Fruit fly (Drosophila melanogaster) whole organism, embryonic: ENCODE data around the gene CG14400.

ENCODE experiments used
- Aef1 ChIP-seq: fragments of 200-800 bp; sonication (Bioruptor generic); IDR thresholded peaks from 3 replicates; pipeline ENCODE4 v1.3.6; 2022; ENCODE audit warnings: missing biosample characterization, missing genetic modification characterization
- CG1024 ChIP-seq: fragments of 200-800 bp; sonication (Bioruptor generic); IDR thresholded peaks from 2 replicates; pipeline ENCODE4 v1.3.6; 2022; ENCODE audit warnings: missing biosample characterization, missing genetic modification characterization
- CG10654 ChIP-seq: fragments of 200-800 bp; sonication (Bioruptor generic); optimal IDR thresholded peaks from 2 replicates; lab custom pipeline; 2016; ENCODE audit warnings: missing biosample characterization, missing genetic modification characterization
- CG11504 ChIP-seq: fragments of 200-800 bp; sonication (Bioruptor generic); optimal IDR thresholded peaks from 3 replicates; lab custom pipeline; 2019; ENCODE audit warnings: missing biosample characterization, mild to moderate bottlenecking, missing genetic modification characterization, moderate library complexity
- CG11696 ChIP-seq: fragments of 200-800 bp; sonication (Bioruptor generic); IDR thresholded peaks from 2 replicates; pipeline ENCODE4 v1.3.6; 2022; ENCODE audit warnings: missing biosample characterization, missing genetic modification characterization
- CG12659 ChIP-seq: fragments of 200-800 bp; sonication (Bioruptor generic); optimal IDR thresholded peaks from 3 replicates; lab custom pipeline; 2017; ENCODE audit warnings: mild to moderate bottlenecking, missing biosample characterization, missing genetic modification reagents, missing genetic modification characterization
- CG15011 ChIP-seq: fragments of 200-800 bp; sonication (Bioruptor generic); optimal IDR thresholded peaks from 3 replicates; lab custom pipeline; 2018; ENCODE audit warnings: missing biosample characterization, mild to moderate bottlenecking, missing genetic modification characterization
- CG17186 ChIP-seq: fragments of 200-800 bp; sonication (Bioruptor generic); optimal IDR thresholded peaks from 3 replicates; lab custom pipeline; 2017; ENCODE audit warnings: missing biosample characterization, missing genetic modification reagents, missing genetic modification characterization
- CG32767 ChIP-seq: fragments of 200-800 bp; sonication (Bioruptor generic); IDR thresholded peaks from 2 replicates; pipeline ENCODE4 v1.3.6; 2022; ENCODE audit warnings: missing biosample characterization, missing genetic modification characterization
- CG34376 ChIP-seq: fragments of 200-800 bp; sonication (Bioruptor generic); optimal IDR thresholded peaks from 2 replicates; lab custom pipeline; 2018; ENCODE audit warnings: missing biosample characterization, mild to moderate bottlenecking, missing genetic modification characterization
- CG4424 ChIP-seq: fragments of 200-800 bp; sonication (Bioruptor generic); optimal IDR thresholded peaks from 3 replicates; lab custom pipeline; 2016; ENCODE audit warnings: missing biosample characterization, missing genetic modification characterization
- CG4707 ChIP-seq: fragments of 200-800 bp; sonication (Bioruptor generic); optimal IDR thresholded peaks from 2 replicates; lab custom pipeline; 2018; ENCODE audit warnings: missing biosample characterization, mild to moderate bottlenecking, missing genetic modification characterization, moderate library complexity
- CG5953 ChIP-seq: fragments of 200-800 bp; sonication (Bioruptor generic); IDR thresholded peaks from 2 replicates; pipeline ENCODE4 v1.3.6; 2022; ENCODE audit warnings: missing biosample characterization, missing genetic modification characterization
- CG6254 ChIP-seq: fragments of 200-800 bp; sonication (Bioruptor generic); optimal IDR thresholded peaks from 3 replicates; lab custom pipeline; 2017; ENCODE audit warnings: mild to moderate bottlenecking, missing biosample characterization, missing genetic modification reagents, missing genetic modification characterization
- CG6813 ChIP-seq: fragments of 200-800 bp; sonication (Bioruptor generic); optimal IDR thresholded peaks from 2 replicates; lab custom pipeline; 2017; ENCODE audit warnings: missing biosample characterization, missing genetic modification characterization, mild to moderate bottlenecking, moderate library complexity, missing genetic modification reagents
- CG8281 ChIP-seq: fragments of 200-800 bp; sonication (Bioruptor generic); optimal IDR thresholded peaks from 2 replicates; lab custom pipeline; 2018; ENCODE audit warnings: missing biosample characterization, mild to moderate bottlenecking, missing genetic modification characterization, moderate library complexity
- CkIIα-i1 ChIP-seq: fragments of 200-800 bp; sonication (Bioruptor generic); IDR thresholded peaks from 2 replicates; pipeline ENCODE4 v1.3.6; 2022; ENCODE audit warnings: missing biosample characterization, missing genetic modification characterization
- D19B ChIP-seq: fragments of 200-800 bp; sonication (Bioruptor generic); optimal IDR thresholded peaks from 2 replicates; lab custom pipeline; 2017; ENCODE audit warnings: missing biosample characterization, mild to moderate bottlenecking, missing genetic modification characterization
- Dek ChIP-seq: fragments of 200-800 bp; sonication (Bioruptor generic); optimal IDR thresholded peaks from 3 replicates; lab custom pipeline; 2019; ENCODE audit warnings: missing biosample characterization, mild to moderate bottlenecking, missing genetic modification characterization, moderate library complexity
- Dfd ChIP-seq, 2 experiments: fragments of >200 bp; optimal IDR thresholded peaks; 2 replicates each; lab custom pipeline; 2017; ENCODE audit warnings: missing biosample characterization in 2 of 2, missing genetic modification characterization in 2 of 2
- Doc2 ChIP-seq: fragments of 200-800 bp; sonication (Bioruptor generic); IDR thresholded peaks from 2 replicates; pipeline ENCODE4 v1.3.6; 2022; ENCODE audit warnings: missing biosample characterization, missing genetic modification characterization
- Dp ChIP-seq: fragments of 200-800 bp; sonication (Bioruptor generic); optimal IDR thresholded peaks from 2 replicates; lab custom pipeline; 2018; ENCODE audit warnings: missing biosample characterization, mild to moderate bottlenecking, missing genetic modification characterization, moderate library complexity
- E2f2 ChIP-seq: fragments of 200-800 bp; sonication (Bioruptor generic); IDR thresholded peaks from 2 replicates; pipeline ENCODE4 v1.3.6; 2022; ENCODE audit warnings: missing biosample characterization, missing genetic modification characterization
- Lim3 ChIP-seq: fragments of 200-800 bp; sonication (Bioruptor generic); IDR thresholded peaks from 2 replicates; pipeline ENCODE4 v1.3.6; 2022; ENCODE audit warnings: missing biosample characterization, missing genetic modification characterization
- Lpt ChIP-seq: fragments of >200 bp; optimal IDR thresholded peaks from 2 replicates; lab custom pipeline; 2018; ENCODE audit warnings: missing biosample characterization, missing genetic modification characterization
- Side ChIP-seq: fragments of 200-800 bp; sonication (Bioruptor generic); optimal IDR thresholded peaks from 2 replicates; lab custom pipeline; 2016; ENCODE audit warnings: missing biosample characterization, missing genetic modification characterization
- Sin3A ChIP-seq: fragments of >200 bp; optimal IDR thresholded peaks from 2 replicates; lab custom pipeline; 2018
- Tbp ChIP-seq: fragments of >200 bp; optimal IDR thresholded peaks from 2 replicates; lab custom pipeline; 2018; ENCODE audit warnings: missing biosample characterization, missing genetic modification characterization
- Vsx1 ChIP-seq: fragments of 200-800 bp; sonication (Bioruptor generic); optimal IDR thresholded peaks from 2 replicates; lab custom pipeline; 2017; ENCODE audit warnings: missing biosample characterization, mild to moderate bottlenecking, missing genetic modification characterization, missing genetic modification reagents
- ara ChIP-seq: fragments of 200-800 bp; sonication (Bioruptor generic); IDR thresholded peaks from 2 replicates; pipeline ENCODE4 v1.3.6; 2022; ENCODE audit warnings: missing biosample characterization, missing genetic modification characterization
- bab2 ChIP-seq: fragments of 200-800 bp; sonication (Bioruptor generic); optimal IDR thresholded peaks from 2 replicates; lab custom pipeline; 2016; ENCODE audit warnings: missing biosample characterization, missing genetic modification characterization
- cg ChIP-seq: fragments of 200-800 bp; sonication (Bioruptor generic); optimal IDR thresholded peaks from 3 replicates; lab custom pipeline; 2019; ENCODE audit warnings: missing biosample characterization, mild to moderate bottlenecking, missing genetic modification characterization, moderate library complexity
- ci ChIP-seq: fragments of 200-800 bp; sonication (Bioruptor generic); IDR thresholded peaks from 3 replicates; pipeline ENCODE4 v1.3.6; 2022; ENCODE audit warnings: missing biosample characterization, missing genetic modification characterization
- crc ChIP-seq: fragments of 200-800 bp; sonication (Bioruptor generic); optimal IDR thresholded peaks from 2 replicates; lab custom pipeline; 2016; ENCODE audit warnings: missing biosample characterization, missing genetic modification characterization
- dan ChIP-seq: fragments of 200-800 bp; sonication (Bioruptor generic); IDR thresholded peaks from 2 replicates; pipeline ENCODE4 v1.3.6; 2022; ENCODE audit warnings: missing biosample characterization, missing genetic modification characterization
- fd64A ChIP-seq: fragments of 200-800 bp; sonication (Bioruptor generic); optimal IDR thresholded peaks from 3 replicates; lab custom pipeline; 2018; ENCODE audit warnings: missing biosample characterization, mild to moderate bottlenecking, missing genetic modification characterization
- ham ChIP-seq: fragments of 200-800 bp; sonication (Bioruptor generic); IDR thresholded peaks from 2 replicates; pipeline ENCODE4 v1.3.6; 2022; ENCODE audit warnings: missing biosample characterization, missing genetic modification characterization
- ind ChIP-seq: fragments of 200-800 bp; sonication (Bioruptor generic); optimal IDR thresholded peaks from 3 replicates; lab custom pipeline; 2016; ENCODE audit warnings: missing biosample characterization, missing genetic modification characterization
- lab ChIP-seq: fragments of 200-800 bp; sonication (Bioruptor generic); optimal IDR thresholded peaks from 3 replicates; lab custom pipeline; 2017; ENCODE audit warnings: missing biosample characterization, missing genetic modification characterization, mild to moderate bottlenecking, moderate library complexity, missing genetic modification reagents
- lmd ChIP-seq: fragments of 200-800 bp; sonication (Bioruptor generic); IDR thresholded peaks from 2 replicates; pipeline ENCODE4 v1.3.6; 2022; ENCODE audit warnings: missing biosample characterization, missing genetic modification characterization
- maf-S ChIP-seq: fragments of 200-800 bp; sonication (Bioruptor generic); optimal IDR thresholded peaks from 2 replicates; lab custom pipeline; 2016; ENCODE audit warnings: missing biosample characterization, missing genetic modification characterization
- nerfin-2 ChIP-seq: fragments of 200-800 bp; sonication (Bioruptor generic); IDR thresholded peaks from 2 replicates; pipeline ENCODE4 v1.3.6; 2022; ENCODE audit warnings: missing biosample characterization, missing genetic modification characterization; ENCODE audit not compliant: partially characterized antibody
- pfk ChIP-seq: fragments of 200-800 bp; sonication (Bioruptor generic); optimal IDR thresholded peaks from 2 replicates; lab custom pipeline; 2018; ENCODE audit warnings: missing biosample characterization, mild to moderate bottlenecking, missing genetic modification characterization, moderate library complexity
- repo ChIP-seq: fragments of 200-800 bp; sonication (Bioruptor generic); optimal IDR thresholded peaks from 2 replicates; lab custom pipeline; 2016; ENCODE audit warnings: missing biosample characterization, missing genetic modification characterization
- rib ChIP-seq: fragments of 200-800 bp; sonication (Bioruptor generic); IDR thresholded peaks from 2 replicates; pipeline ENCODE4 v1.3.6; 2022; ENCODE audit warnings: missing biosample characterization, missing genetic modification characterization
- shn ChIP-seq: fragments of 200-800 bp; sonication (Bioruptor generic); optimal IDR thresholded peaks from 3 replicates; lab custom pipeline; 2016; ENCODE audit warnings: missing biosample characterization, missing genetic modification characterization
- tll ChIP-seq, 2 experiments: fragments of 200-800 bp in 1 of 2; fragments of >200 bp in 1 of 2; sonication (Bioruptor generic) in 1 of 2; optimal IDR thresholded peaks; 2 replicates each; lab custom pipeline; 2017 to 2019; ENCODE audit warnings: missing biosample characterization in 2 of 2, missing genetic modification characterization in 2 of 2, mild to moderate bottlenecking in 1 of 2, moderate library complexity in 1 of 2
- unpg ChIP-seq: fragments of 200-800 bp; sonication (Bioruptor generic); optimal IDR thresholded peaks from 3 replicates; lab custom pipeline; 2018; ENCODE audit warnings: missing biosample characterization, mild to moderate bottlenecking, missing genetic modification characterization, moderate library complexity
- vfl ChIP-seq: fragments of 200-800 bp; sonication (Bioruptor generic); optimal IDR thresholded peaks from 2 replicates; lab custom pipeline; 2016; ENCODE audit warnings: missing biosample characterization, missing genetic modification characterization
- vvl ChIP-seq: fragments of 200-800 bp; sonication (Bioruptor generic); IDR thresholded peaks from 2 replicates; pipeline ENCODE4 v1.3.6; 2022; ENCODE audit warnings: missing biosample characterization, missing genetic modification characterization

Gene CG14400

DNA sequence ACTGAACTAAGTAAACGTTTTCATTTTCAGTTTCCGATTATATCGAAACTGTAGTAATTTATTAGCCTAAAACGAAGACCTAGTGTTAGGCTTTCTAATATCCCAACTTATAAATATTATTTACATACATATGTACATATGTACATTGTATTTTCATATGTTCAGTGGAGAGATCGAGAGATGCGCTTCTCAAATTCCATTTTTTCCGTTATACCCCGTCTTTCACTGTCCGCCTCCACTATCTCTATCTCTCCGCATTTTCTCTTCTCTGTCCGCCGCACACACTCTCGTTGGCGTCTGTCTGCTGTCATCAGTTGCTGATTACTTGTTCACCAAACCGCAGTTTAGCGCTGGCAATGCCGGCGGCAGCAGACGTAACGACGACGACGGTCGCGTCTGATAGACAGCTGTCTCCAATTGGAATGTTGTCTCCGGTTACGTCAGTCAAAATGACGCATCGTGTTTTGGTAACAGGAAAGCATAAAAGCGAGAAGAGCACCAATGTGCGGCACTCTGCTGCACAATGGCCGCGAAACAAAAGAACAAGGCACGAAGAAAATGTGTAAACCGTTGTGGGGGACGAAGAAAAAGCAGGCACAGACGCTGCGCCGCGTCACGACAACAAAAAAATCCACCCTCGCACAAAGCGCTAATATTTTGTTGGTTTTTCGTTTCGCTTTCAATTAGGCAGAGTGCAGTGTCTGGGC, 35.0 kb downstream of the CG14400 start, which contains the start of gene CG9331 (continued):
- TF ChIP-seq Side (no peak), Dfd (GFP tag; optimal IDR thresholded peaks at IDR 0.05; lab: Kevin White, UChicago) (no peak), CG11696 (GFP tag; lab: Robert Waterston, UW) (no peak), Tbp (GFP tag; lab: Kevin White, UChicago) (no peak), CG5953 (GFP tag; lab: Robert Waterston, UW) (0 out of 2 replicates have a peak, but pooled peaks have one; percentile 3), CG15011 (GFP tag; lab: Kevin White, UChicago) (no peak), E2f2 (GFP tag; lab: Robert Waterston, UW) (0 out of 2 replicates have a peak, but pooled peaks have one; percentile 7), tll (GFP tag; optimal IDR thresholded peaks at IDR 0.05; lab: Kevin White, UChicago) (no peak), dan (no peak), Doc2 (GFP tag; lab: Robert Waterston, UW) (no peak), nerfin-2 (peak; percentile 53; the same call in 1 of the 2 replicates), repo (GFP tag; lab: Kevin White, UChicago) (no peak), CkIIα-i1 (no peak), CG6813 (peak; percentile 38), fd64A (GFP tag; lab: Kevin White, UChicago) (peak; percentile 16), vfl (GFP tag; lab: Kevin White, UChicago) (no peak), Aef1 (GFP tag; lab: Robert Waterston, UW) (0 out of 3 replicates have a peak, but pooled peaks have one; percentile 28), CG12659 (no peak), Dek (tag; lab: Kevin White, UChicago) (no peak), crc (GFP tag; lab: Kevin White, UChicago) (no peak), Dp (GFP tag; lab: Kevin White, UChicago) (no peak), maf-S (GFP tag; lab: Kevin White, UChicago) (no peak), lmd (GFP tag; lab: Robert Waterston, UW) (no peak), CG17186 (no peak), CG34376 (GFP tag; lab: Kevin White, UChicago) (no peak), CG11504 (tag; lab: Kevin White, UChicago) (no peak), shn (GFP tag; lab: Kevin White, UChicago) (peak; percentile 24), CG4424 (GFP tag; lab: Kevin White, UChicago) (no peak), lab (GFP tag; lab: Kevin White, UChicago) (no peak), bab2 (no peak), ci (GFP tag; lab: Robert Waterston, UW) (peak; percentile 77; the same call in 2 of the 3 replicates), Sin3A (lab: Kevin White, UChicago) (no peak), Lim3 (GFP tag; lab: Robert Waterston, UW) (no peak), CG4707 (peak; percentile 37), cg (GFP tag; lab: Kevin White, UChicago) (peak; percentile 38), CG6254 (GFP tag; lab: Kevin White, UChicago) (peak; percentile 36), unpg (GFP tag; lab: Kevin White, UChicago) (no peak), Lpt (no peak), CG8281 (tag; lab: Kevin White, UChicago) (no peak), ham (GFP tag; lab: Robert Waterston, UW) (no peak), vvl (GFP tag; lab: Robert Waterston, UW) (peak; percentile 36; the same call in 1 of the 2 replicates), CG1024 (GFP tag; lab: Robert Waterston, UW) (no peak), pfk (GFP tag; lab: Kevin White, UChicago) (no peak), ind (GFP tag; lab: Kevin White, UChicago) (no peak), rib (GFP tag; lab: Robert Waterston, UW) (no peak), D19B (no peak), Vsx1 (GFP tag; lab: Kevin White, UChicago) (peak; percentile 71), CG32767 (GFP tag; lab: Robert Waterston, UW) (peak; percentile 60; the same call in 1 of the 2 replicates), ara (GFP tag; lab: Robert Waterston, UW) (no peak), CG10654 (GFP tag; lab: Kevin White, UChicago) (no peak)
